Worm (Caenorhabditis elegans) whole organism, L3 larva: ENCODE results near the gene C05G5.7.

Source experiments
- elt-1 ChIP-seq: fragments of 150-350 bp; optimal IDR thresholded peaks from 2 replicates; lab custom pipeline; 2014; ENCODE audit warnings: missing biosample characterization, missing genetic modification characterization
- fkh-2 ChIP-seq: fragments of 150-350 bp; optimal IDR thresholded peaks from 2 replicates; lab custom pipeline; 2014; ENCODE audit warnings: missing biosample characterization, missing genetic modification reagents, missing genetic modification characterization
- jun-1 ChIP-seq: fragments of 150-350 bp; optimal IDR thresholded peaks from 2 replicates; lab custom pipeline; 2014; ENCODE audit warnings: missing biosample characterization, missing genetic modification reagents, missing genetic modification characterization
- nhr-23 ChIP-seq: fragments of 150-350 bp; optimal IDR thresholded peaks from 2 replicates; lab custom pipeline; 2014; ENCODE audit warnings: missing biosample characterization, missing genetic modification reagents, missing genetic modification characterization
- nhr-237 ChIP-seq: fragments of 150-350 bp; optimal IDR thresholded peaks from 2 replicates; lab custom pipeline; 2014; ENCODE audit warnings: missing biosample characterization, missing genetic modification characterization
- sea-2 ChIP-seq: fragments of 150-350 bp; sonication (generic microtip); optimal IDR thresholded peaks from 4 replicates; lab custom pipeline; 2014; ENCODE audit warnings: missing biosample characterization, missing genetic modification reagents, missing genetic modification characterization
- unc-62 ChIP-seq: fragments of 150-350 bp; sonication (generic microtip); optimal IDR thresholded peaks from 4 replicates; lab custom pipeline; 2014; ENCODE audit warnings: missing biosample characterization, missing genetic modification reagents, missing genetic modification characterization

DNA sequence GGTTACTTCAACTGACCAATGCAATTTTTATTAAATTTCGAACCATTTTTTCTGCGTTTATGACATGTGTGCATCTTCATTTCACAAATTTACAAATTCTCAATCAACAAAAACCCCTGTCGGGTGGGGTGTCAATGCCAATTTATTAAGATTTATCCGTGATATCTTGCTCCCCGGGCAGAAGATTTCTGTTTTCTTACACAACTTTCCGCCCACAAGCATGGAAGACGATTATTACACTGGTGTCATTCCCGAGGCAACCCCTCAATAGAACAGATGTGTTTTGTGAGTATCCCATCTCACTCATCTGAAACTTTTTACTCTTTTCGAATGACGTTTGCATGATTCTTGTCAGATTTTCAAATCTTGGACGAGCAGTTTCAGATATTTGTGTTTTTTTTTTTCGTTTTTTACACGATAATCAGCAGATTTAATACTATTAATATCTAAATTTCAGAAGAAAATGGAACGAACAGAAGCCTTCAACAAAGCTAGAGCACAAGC is 11.7 kb downstream of the C05G5.7 start, which contains the start of gene F33C8.4:
- TF ChIP-seq unc-62, result no peak
- TF ChIP-seq nhr-23 (tag; lab: Kevin White, UChicago), result no peak
- TF ChIP-seq elt-1 (tag; lab: Kevin White, UChicago), result no peak
- TF ChIP-seq nhr-237 (tag; lab: Kevin White, UChicago), result no peak
- TF ChIP-seq fkh-2 (tag; lab: Kevin White, UChicago), result no peak
- no peak for TF ChIP-seq sea-2 (GFP tag; lab: Kevin White, UChicago)
- no peak for TF ChIP-seq jun-1 (tag; lab: Kevin White, UChicago)
